Worm (Caenorhabditis elegans) whole organism, L2 larva: ENCODE measurements around the gene Y25C1A.2.
"Not testable (repeated sequence)": the region's sequence is repeated elsewhere in the genome, so short reads cannot be mapped to it uniquely, and the experiment has no call there.

Experiments used
- R02D3.7 ChIP-seq: fragments of 150-350 bp; optimal IDR thresholded peaks from 2 replicates; lab custom pipeline; 2014; ENCODE audit warnings: missing biosample characterization, missing genetic modification characterization
- aly-2 ChIP-seq: fragments of 150-350 bp; optimal IDR thresholded peaks from 2 replicates; lab custom pipeline; 2014; ENCODE audit warnings: missing biosample characterization, missing genetic modification characterization
- ama-1 ChIP-seq: fragments of 150-350 bp; optimal IDR thresholded peaks from 2 replicates; lab custom pipeline; 2018; ENCODE audit warnings: inconsistent platforms
- dmd-4 ChIP-seq: sonication (generic microtip); optimal IDR thresholded peaks from 2 replicates; lab custom pipeline; 2017; ENCODE audit warnings: missing biosample characterization, missing genetic modification characterization
- gmeb-1 ChIP-seq: fragments of 150-350 bp; optimal IDR thresholded peaks from 2 replicates; lab custom pipeline; 2014; ENCODE audit warnings: missing biosample characterization, missing genetic modification characterization
- nhr-10 ChIP-seq: sonication (generic microtip); optimal IDR thresholded peaks from 2 replicates; lab custom pipeline; 2017; ENCODE audit warnings: missing biosample characterization, missing genetic modification characterization
- nhr-11 ChIP-seq: fragments of 150-350 bp; optimal IDR thresholded peaks from 2 replicates; lab custom pipeline; 2014; ENCODE audit warnings: missing biosample characterization, missing genetic modification characterization
- nhr-12 ChIP-seq: fragments of 150-350 bp; optimal IDR thresholded peaks from 2 replicates; lab custom pipeline; 2014; ENCODE audit warnings: missing biosample characterization, missing genetic modification characterization
- nhr-25 ChIP-seq: fragments of 150-350 bp; sonication (generic microtip); optimal IDR thresholded peaks from 3 replicates; lab custom pipeline; 2014; ENCODE audit warnings: missing biosample characterization, missing genetic modification characterization
- nhr-6 ChIP-seq: fragments of 150-350 bp; optimal IDR thresholded peaks from 2 replicates; lab custom pipeline; 2014; ENCODE audit warnings: missing biosample characterization, missing genetic modification characterization
- sma-9 ChIP-seq, 2 experiments: fragments of 150-350 bp in 1 of 2; sonication (generic microtip) in 1 of 2; optimal IDR thresholded peaks; 2 replicates each; lab custom pipeline; 2014 to 2016; ENCODE audit warnings: missing genetic modification characterization in 2 of 2, mild to moderate bottlenecking in 1 of 2, missing biosample characterization in 1 of 2, missing compliant biosample characterization in 1 of 2, missing genetic modification reagents in 1 of 2, moderate library complexity in 1 of 2
- snpc-4 ChIP-seq: fragments of 150-350 bp; optimal IDR thresholded peaks from 2 replicates; lab custom pipeline; 2014; ENCODE audit warnings: missing biosample characterization, missing genetic modification characterization
- unc-39 ChIP-seq: fragments of 150-350 bp; optimal IDR thresholded peaks from 2 replicates; lab custom pipeline; 2014; ENCODE audit warnings: missing biosample characterization, missing genetic modification characterization
- unc-62 ChIP-seq: fragments of 150-350 bp; optimal IDR thresholded peaks from 2 replicates; lab custom pipeline; 2014; ENCODE audit warnings: missing biosample characterization, missing genetic modification reagents, missing genetic modification characterization

- TF ChIP-seq nhr-12 (tag; lab: Kevin White, UChicago); gmeb-1 (tag; lab: Kevin White, UChicago); R02D3.7 (tag; lab: Kevin White, UChicago); unc-62 (GFP tag; lab: Kevin White, UChicago); dmd-4 (tag; lab: Kevin White, UChicago); unc-39 (tag; lab: Kevin White, UChicago); nhr-10; nhr-25 (tag; lab: Kevin White, UChicago); nhr-11 (tag; lab: Kevin White, UChicago); snpc-4 (tag; lab: Kevin White, UChicago); nhr-6 (tag; lab: Kevin White, UChicago); aly-2 (tag; lab: Kevin White, UChicago); sma-9 (GFP tag; optimal IDR thresholded peaks at IDR 0.05; lab: Kevin White, UChicago); sma-9 (tag; optimal IDR thresholded peaks at IDR 0.05; lab: Kevin White, UChicago); ama-1: not testable (repeated sequence)
Measured at ce11 chrII:3142855-3143254, 30.4 kb downstream of the Y25C1A.2 start, which contains the start of gene sri-42.
